Worm (Caenorhabditis elegans): ENCODE data around the gene snx-14.
A peak's percentile ranks its signal among the peaks of the same experiment; 100 is the strongest.

The snx-14 gene

DNA sequence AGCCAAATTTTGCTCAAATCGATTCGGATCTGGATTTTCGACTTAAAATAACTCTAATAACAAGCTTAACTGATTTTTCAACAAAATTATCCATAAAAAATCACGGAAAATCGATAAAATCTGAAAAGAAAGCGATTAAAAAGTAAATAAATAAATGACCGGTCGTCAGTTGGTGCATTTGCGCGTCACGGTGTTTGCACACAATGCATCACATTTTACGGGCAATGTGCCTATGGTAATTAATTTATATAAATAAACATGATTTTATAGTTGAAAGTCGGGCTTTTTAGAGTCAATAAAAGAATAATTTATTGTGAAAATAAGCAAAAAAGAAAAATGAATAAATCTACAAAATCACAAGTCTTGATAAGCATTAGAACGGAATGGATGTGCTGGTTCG, 36.3 kb downstream of the snx-14 start:
- peak; percentile 58 for TF ChIP-seq dsc-1 (tag; optimal IDR thresholded peaks at IDR 0.05)
- TF ChIP-seq efl-1 (optimal IDR thresholded peaks at IDR 0.05), result peak; percentile 25 to 54
- TF ChIP-seq efl-1 (GFP tag; optimal IDR thresholded peaks at IDR 0.05 in 1 of 2), result peak; percentile 62 to 93
- peak; percentile 9 for TF ChIP-seq tbx-2 (tag; optimal IDR thresholded peaks at IDR 0.05)
- TF ChIP-seq ceh-82 (tag; optimal IDR thresholded peaks at IDR 0.05), result peak in 1 of 3 experiments; percentile 18
- peak; percentile 68 to 69 for TF ChIP-seq lsy-2 (tag; optimal IDR thresholded peaks at IDR 0.05)
- peak in 2 of 3 experiments; percentile 51 to 62 for TF ChIP-seq dpl-1 (GFP tag; optimal IDR thresholded peaks at IDR 0.05)
- TF ChIP-seq snu-23 (GFP tag; optimal IDR thresholded peaks at IDR 0.05), result peak; percentile 61
- peak; percentile 13 to 42 for TF ChIP-seq lin-35 (GFP tag; optimal IDR thresholded peaks at IDR 0.05)
- peak; percentile 93 for TF ChIP-seq F16B12.6 (tag; optimal IDR thresholded peaks at IDR 0.05)
- no peak for TF ChIP-seq nhr-77 (tag; optimal IDR thresholded peaks at IDR 0.05)
- TF ChIP-seq egl-13 (tag; optimal IDR thresholded peaks at IDR 0.05), result peak; percentile 17
- no peak for TF ChIP-seq nhr-12 (tag; optimal IDR thresholded peaks at IDR 0.05)
- TF ChIP-seq nhr-47 (tag; optimal IDR thresholded peaks at IDR 0.05), result peak; percentile 60
- TF ChIP-seq rnt-1 (tag; optimal IDR thresholded peaks at IDR 0.05), result peak; percentile 25
- TF ChIP-seq nhr-20 (tag; optimal IDR thresholded peaks at IDR 0.05), result peak; percentile 26
- no peak for TF ChIP-seq ceh-88 (GFP tag; IDR thresholded peaks at IDR 0.05)
- TF ChIP-seq pqm-1 (tag; optimal IDR thresholded peaks at IDR 0.05), result no peak
- peak; percentile 11 for TF ChIP-seq nhr-28 (tag; optimal IDR thresholded peaks at IDR 0.05)
- TF ChIP-seq ama-1 (optimal IDR thresholded peaks at IDR 0.05), result peak; percentile 51
- peak; percentile 42 for TF ChIP-seq xbp-1 (tag; optimal IDR thresholded peaks at IDR 0.05)
- no peak for TF ChIP-seq grh-1 (GFP tag; IDR thresholded peaks at IDR 0.05)
- no peak for TF ChIP-seq hlh-17 (GFP tag; optimal IDR thresholded peaks at IDR 0.05; ENCODE audit: borderline replicate concordance)
- peak; percentile 66 for TF ChIP-seq mep-1 (tag; optimal IDR thresholded peaks at IDR 0.05)
- no peak for TF ChIP-seq fos-1 (tag; optimal IDR thresholded peaks at IDR 0.05)
- TF ChIP-seq nhr-19 (GFP tag; conservative IDR thresholded peaks at IDR 0.05), result peak; percentile 37
- TF ChIP-seq unc-130 (tag; optimal IDR thresholded peaks at IDR 0.05), result peak; percentile 57
- TF ChIP-seq aly-2 (tag; optimal IDR thresholded peaks at IDR 0.05), result no peak
- no peak for TF ChIP-seq ces-1 (GFP tag; optimal IDR thresholded peaks at IDR 0.05)
- peak; percentile 29 for TF ChIP-seq snpc-4 (tag; optimal IDR thresholded peaks at IDR 0.05)
- peak; percentile 15 for TF ChIP-seq C16A3.4 (tag; optimal IDR thresholded peaks at IDR 0.05)
- no peak for TF ChIP-seq ceh-63 (GFP tag; optimal IDR thresholded peaks at IDR 0.05)
- TF ChIP-seq sox-4 (tag; optimal IDR thresholded peaks at IDR 0.05), result peak; percentile 7
- peak; percentile 50 for TF ChIP-seq swsn-7 (tag; optimal IDR thresholded peaks at IDR 0.05)
- TF ChIP-seq nhr-90 (tag; optimal IDR thresholded peaks at IDR 0.05; ENCODE audit: poor library complexity), result peak; percentile 39
- TF ChIP-seq irx-1 (tag; optimal IDR thresholded peaks at IDR 0.05), result peak; percentile 35
- no peak for TF ChIP-seq ztf-11 (tag; optimal IDR thresholded peaks at IDR 0.05)
- TF ChIP-seq C34B4.2 (tag; optimal IDR thresholded peaks at IDR 0.05), result no peak
- TF ChIP-seq nhr-71 (tag; optimal IDR thresholded peaks at IDR 0.05), result peak; percentile 59

DNA sequence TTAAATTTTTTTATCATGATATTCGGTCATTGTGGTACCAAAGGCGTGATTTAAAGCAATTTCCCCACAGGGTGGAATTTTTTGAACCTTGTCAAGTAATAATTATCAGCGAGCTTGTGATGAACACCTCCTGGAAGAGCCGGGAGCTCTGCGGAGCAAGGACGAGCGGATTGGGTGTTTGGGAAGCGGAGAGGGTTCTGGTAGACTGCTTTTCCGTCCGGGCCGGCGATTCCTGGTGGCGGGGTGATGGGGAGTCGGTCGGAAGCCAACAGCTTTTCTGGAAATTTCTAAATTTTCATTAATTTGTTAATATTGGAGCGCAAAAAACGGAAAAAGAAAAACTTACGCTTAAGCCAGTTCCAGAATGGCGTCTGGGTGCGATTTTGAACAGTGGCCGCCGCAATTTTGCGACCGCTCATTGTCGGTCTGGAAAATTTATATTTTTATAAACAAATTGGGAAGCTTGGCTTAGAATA, 36.8 kb downstream of the snx-14 start, which contains the start of gene ndua-7:
Gene ndua-7, minus strand, starts transcription at position 426 of the 476 bp plus-strand sequence.
- peak; percentile 31 for TF ChIP-seq ceh-8 (GFP tag; optimal IDR thresholded peaks at IDR 0.05)
- no peak for TF ChIP-seq efl-1 (optimal IDR thresholded peaks at IDR 0.05)
- TF ChIP-seq efl-1 (GFP tag; optimal IDR thresholded peaks at IDR 0.05 in 1 of 2), result peak in 1 of 2 experiments; percentile 35
- no peak for TF ChIP-seq hlh-4 (tag; optimal IDR thresholded peaks at IDR 0.05)

DNA sequence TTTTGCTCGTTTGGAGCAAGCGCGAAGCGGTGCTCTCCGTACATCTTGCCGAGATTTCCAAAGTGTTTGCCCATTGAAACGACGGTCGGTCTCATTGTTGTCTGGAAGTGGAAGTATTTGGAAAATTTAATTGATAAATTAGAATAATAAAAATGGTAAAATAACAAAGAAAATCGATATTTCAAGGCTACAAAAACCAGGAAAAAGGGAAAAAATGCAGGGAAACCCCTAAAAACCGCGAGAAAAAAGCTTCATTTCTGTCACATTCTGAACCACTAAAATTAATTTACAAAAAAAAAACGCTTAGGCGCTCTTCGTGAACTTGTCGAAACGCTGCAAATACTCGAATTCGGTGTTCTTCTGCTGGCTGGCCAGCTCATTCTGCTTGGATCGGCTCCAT, 38.1 kb downstream of the snx-14 start, which contains the start of gene F45H10.2:
Gene F45H10.2, minus strand, starts transcription at position 101 of the 400 bp plus-strand sequence.
- TF ChIP-seq ztf-11 (tag; optimal IDR thresholded peaks at IDR 0.05), result no peak
- TF ChIP-seq unc-98 (GFP tag; IDR thresholded peaks at IDR 0.05), result no peak
- no peak for TF ChIP-seq fkh-8 (tag; optimal IDR thresholded peaks at IDR 0.05)
- TF ChIP-seq zag-1 (tag; optimal IDR thresholded peaks at IDR 0.05), result no peak
- no peak for TF ChIP-seq nhr-71 (tag; optimal IDR thresholded peaks at IDR 0.05)
- no peak for TF ChIP-seq aha-1 (tag; optimal IDR thresholded peaks at IDR 0.05)
- TF ChIP-seq ceh-90 (tag; optimal IDR thresholded peaks at IDR 0.05), result no peak
- TF ChIP-seq lsy-2 (tag; optimal IDR thresholded peaks at IDR 0.05), result no peak
- TF ChIP-seq tbx-2 (tag; optimal IDR thresholded peaks at IDR 0.05), result no peak
- no peak for TF ChIP-seq nhr-77 (tag; optimal IDR thresholded peaks at IDR 0.05)
- no peak for TF ChIP-seq nhr-85 (tag)
- TF ChIP-seq fkh-4 (tag; optimal IDR thresholded peaks at IDR 0.05; ENCODE audit: borderline replicate concordance), result no peak
- TF ChIP-seq fkh-10 (GFP tag; optimal IDR thresholded peaks at IDR 0.05), result no peak
- TF ChIP-seq ets-5 (GFP tag; IDR thresholded peaks at IDR 0.05), result no peak
- no peak for TF ChIP-seq blmp-1 (tag; optimal IDR thresholded peaks at IDR 0.05)
- TF ChIP-seq nhr-84 (tag; optimal IDR thresholded peaks at IDR 0.05), result no peak
- TF ChIP-seq ces-1 (GFP tag; optimal IDR thresholded peaks at IDR 0.05), result no peak
- no peak for TF ChIP-seq ztf-4 (tag; optimal IDR thresholded peaks at IDR 0.05)

Measured in whole organism, L1 larva.